Worm (Caenorhabditis elegans) whole organism, mixed stage, embryonic: Measurements from ENCODE around the gene Y37E11B.10.

Experiments used
- lin-13 ChIP-seq: fragments of 150-350 bp; optimal IDR thresholded peaks from 2 replicates; lab custom pipeline; 2014; ENCODE audit warnings: missing biosample characterization, missing genetic modification characterization
- nhr-12 ChIP-seq: fragments of 150-350 bp; optimal IDR thresholded peaks from 2 replicates; lab custom pipeline; 2014; ENCODE audit warnings: missing biosample characterization, missing genetic modification characterization
- nhr-237 ChIP-seq: fragments of 150-350 bp; optimal IDR thresholded peaks from 2 replicates; lab custom pipeline; 2014; ENCODE audit warnings: missing biosample characterization, missing genetic modification characterization
- sptf-1 ChIP-seq: sonication (generic microtip); optimal IDR thresholded peaks from 2 replicates; lab custom pipeline; 2017; ENCODE audit warnings: mild to moderate bottlenecking, missing genetic modification characterization, moderate library complexity, missing compliant biosample characterization

DNA sequence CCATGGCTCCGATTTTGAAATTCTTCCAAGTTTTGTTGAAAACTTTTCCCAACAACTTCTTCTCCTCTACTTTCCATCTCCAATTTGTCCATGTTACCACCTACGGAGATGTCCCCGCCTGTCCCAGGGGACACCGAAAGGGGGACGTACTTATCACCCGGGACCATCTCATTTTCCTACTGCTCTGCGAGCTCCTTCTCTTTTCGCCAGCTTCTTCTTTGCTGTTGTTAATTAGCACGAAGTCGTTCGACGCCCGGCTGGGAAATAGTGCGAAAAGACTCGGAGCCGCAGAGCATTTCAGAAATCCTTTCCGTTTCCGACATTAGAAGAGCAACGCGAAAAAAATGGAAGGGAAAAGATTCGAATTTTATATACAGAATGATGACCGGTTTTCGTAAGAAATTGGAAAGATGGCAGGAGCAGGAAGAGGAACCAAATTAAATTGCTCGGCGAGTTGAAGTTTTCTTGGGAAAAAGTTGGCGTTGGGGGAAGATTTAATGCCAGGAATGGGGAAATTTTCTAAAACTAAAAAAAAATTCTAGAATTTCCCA lies 15.6 kb upstream of the Y37E11B.10 start:
- TF ChIP-seq nhr-237 (tag; lab: Kevin White, UChicago) (no peak), sptf-1 (tag; lab: Kevin White, UChicago) (no peak), lin-13 (no peak), nhr-12 (tag; lab: Kevin White, UChicago) (no peak)
